Fruit fly (Drosophila melanogaster) whole organism: ENCODE data around the gene CG8087.

Experiments
- pan ChIP-seq: fragments of >200 bp; optimal IDR thresholded peaks from 2 replicates; lab custom pipeline; 2017
- psq ChIP-seq: fragments of >200 bp; optimal IDR thresholded peaks from 2 replicates; lab custom pipeline; 2017

DNA sequence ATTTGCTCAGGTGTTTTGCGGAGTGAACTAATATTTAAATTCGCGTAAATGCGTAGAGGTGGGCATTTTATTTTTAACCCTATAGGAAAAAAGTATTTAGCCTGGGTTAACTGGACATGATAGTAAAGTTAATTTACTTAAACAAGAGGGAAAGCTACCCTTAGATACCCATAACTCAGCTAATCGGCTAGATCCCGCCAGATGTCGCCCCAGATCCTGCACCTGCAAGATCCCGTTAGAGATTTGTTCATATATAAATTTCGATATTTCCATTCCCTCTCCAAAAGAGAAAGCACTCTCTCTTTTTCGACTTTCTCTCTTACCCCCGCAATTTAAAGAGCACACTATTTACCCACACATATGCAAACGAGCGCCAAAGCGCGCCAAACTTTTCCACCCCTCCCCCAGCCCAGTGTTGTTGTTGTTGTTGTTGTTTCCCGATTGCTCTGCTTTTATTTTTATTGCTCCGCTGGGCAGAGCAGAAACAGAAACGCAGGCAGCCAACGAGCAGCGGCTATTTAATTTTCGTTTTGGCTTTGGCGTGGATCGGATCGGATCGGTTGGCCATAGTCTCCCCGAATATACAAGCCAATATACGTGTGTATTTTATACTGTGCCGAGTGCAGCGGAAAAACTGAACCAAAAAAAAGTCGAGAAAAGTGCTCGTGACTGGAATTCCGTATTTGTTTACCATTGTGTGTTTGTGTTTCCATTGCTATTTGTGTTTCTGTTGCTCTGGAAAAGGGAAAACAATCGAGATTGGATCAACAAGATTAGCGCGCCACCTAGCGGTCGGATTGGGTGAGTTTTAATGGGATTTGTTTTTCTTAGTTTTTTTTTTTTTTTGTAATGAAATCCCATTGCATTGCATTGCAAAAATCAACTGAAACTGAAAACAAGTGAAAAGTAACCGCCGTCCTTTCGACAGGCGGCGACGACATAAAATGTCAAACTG is 12.4 kb upstream of the CG8087 start, which contains the start of gene stumps:
- TF ChIP-seq psq (lab: Kevin White, UChicago) = no peak
- no peak for TF ChIP-seq pan (lab: Kevin White, UChicago)
